Worm (Caenorhabditis elegans): ENCODE measurements around the gene C32B5.6.

DNA sequence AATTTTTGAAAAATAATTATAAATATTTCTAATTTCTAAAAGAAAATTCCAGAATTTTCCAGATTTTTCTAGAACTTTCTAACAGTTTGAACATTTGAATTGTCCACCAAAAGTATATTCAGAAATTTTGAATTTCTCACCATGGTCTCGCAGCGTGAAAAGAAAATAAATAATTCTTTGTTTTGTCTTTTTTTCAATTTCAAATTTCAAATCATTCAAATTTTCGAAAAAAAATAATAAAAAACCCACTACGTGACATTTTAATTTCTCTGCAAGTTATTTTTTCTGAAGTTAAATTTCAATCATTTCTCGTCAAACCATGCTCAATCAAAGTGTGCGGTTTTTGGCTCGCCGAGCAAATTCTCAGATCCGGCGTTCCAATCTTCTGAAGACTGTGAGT, 35.5 kb upstream of the C32B5.6 start, which contains the start of gene acs-15:
- TF ChIP-seq fkh-10 (GFP tag; optimal IDR thresholded peaks at IDR 0.05), result no peak
- no peak for TF ChIP-seq skn-1 (tag; optimal IDR thresholded peaks at IDR 0.05)
- TF ChIP-seq nhr-77 (tag; optimal IDR thresholded peaks at IDR 0.05), result no peak
- no peak for TF ChIP-seq mef-2 (tag; optimal IDR thresholded peaks at IDR 0.05)
- no peak for TF ChIP-seq ceh-8 (GFP tag; optimal IDR thresholded peaks at IDR 0.05)
- TF ChIP-seq C04F5.9 (tag; optimal IDR thresholded peaks at IDR 0.05), result no peak
- no peak for TF ChIP-seq blmp-1 (tag; optimal IDR thresholded peaks at IDR 0.05)
- no peak for TF ChIP-seq lin-39 (tag; optimal IDR thresholded peaks at IDR 0.05)
- no peak for TF ChIP-seq ama-1 (optimal IDR thresholded peaks at IDR 0.05)
- TF ChIP-seq dpl-1 (GFP tag; optimal IDR thresholded peaks at IDR 0.05), result no peak
- no peak for TF ChIP-seq nhr-237 (tag; optimal IDR thresholded peaks at IDR 0.05)
- TF ChIP-seq nhr-76 (tag; optimal IDR thresholded peaks at IDR 0.05), result no peak
- no peak for TF ChIP-seq unc-62 (GFP tag; optimal IDR thresholded peaks at IDR 0.05)
- TF ChIP-seq alr-1 (tag; optimal IDR thresholded peaks at IDR 0.05; ENCODE audit: borderline replicate concordance), result no peak
